Fruit fly (Drosophila melanogaster): ENCODE measurements around the gene waw.

dm6 chrX:21387695-21388094, 24.9 kb downstream of the waw start, which contains the start of gene Ddx56:
- TF ChIP-seq usp (GFP tag; optimal IDR thresholded peaks at IDR 0.05) (no peak), EcR (GFP tag; optimal IDR thresholded peaks at IDR 0.05) (no peak), CG8478 (optimal IDR thresholded peaks at IDR 0.05) (no peak)

All from whole organism.